Worm (Caenorhabditis elegans): ENCODE results near the gene C47E12.14.

- no peak for TF ChIP-seq tbx-2 (tag; optimal IDR thresholded peaks at IDR 0.05)
- no peak for TF ChIP-seq ama-1 (optimal IDR thresholded peaks at IDR 0.05)
- TF ChIP-seq aly-2 (tag; optimal IDR thresholded peaks at IDR 0.05) = no peak
- TF ChIP-seq efl-1 (optimal IDR thresholded peaks at IDR 0.05) = no peak
- TF ChIP-seq efl-1 (GFP tag; optimal IDR thresholded peaks at IDR 0.05 in 1 of 2) = no peak
- no peak for TF ChIP-seq lin-35 (GFP tag; optimal IDR thresholded peaks at IDR 0.05)
- TF ChIP-seq C04F5.9 (tag; optimal IDR thresholded peaks at IDR 0.05) = no peak
- no peak for TF ChIP-seq swsn-7 (tag; optimal IDR thresholded peaks at IDR 0.05)
Observed at ce11 chrIV:10001748-10002147, 25.6 kb upstream of the C47E12.14 start, which contains the start of gene C47E12.3.
